Worm (Caenorhabditis elegans) whole organism, midembryonic: ENCODE data around the gene D1005.2.

Experiments
- T22C8.4 ChIP-seq: fragments of 200-800 bp; sonication (Bioruptor generic); IDR thresholded peaks from 2 replicates; pipeline ENCODE4 v1.3.6; 2022; ENCODE audit warnings: missing genetic modification characterization, missing compliant biosample characterization
- ztf-23 ChIP-seq: fragments of 200-800 bp; sonication (Bioruptor generic); IDR thresholded peaks from 2 replicates; pipeline ENCODE4 v1.3.6; 2022; ENCODE audit warnings: missing genetic modification reagents, missing genetic modification characterization, missing compliant biosample characterization
- ztf-29 ChIP-seq: fragments of 200-800 bp; sonication (Bioruptor generic); IDR thresholded peaks from 2 replicates; pipeline ENCODE4 v1.3.6; 2022; ENCODE audit warnings: missing genetic modification reagents, missing genetic modification characterization, missing compliant biosample characterization

DNA sequence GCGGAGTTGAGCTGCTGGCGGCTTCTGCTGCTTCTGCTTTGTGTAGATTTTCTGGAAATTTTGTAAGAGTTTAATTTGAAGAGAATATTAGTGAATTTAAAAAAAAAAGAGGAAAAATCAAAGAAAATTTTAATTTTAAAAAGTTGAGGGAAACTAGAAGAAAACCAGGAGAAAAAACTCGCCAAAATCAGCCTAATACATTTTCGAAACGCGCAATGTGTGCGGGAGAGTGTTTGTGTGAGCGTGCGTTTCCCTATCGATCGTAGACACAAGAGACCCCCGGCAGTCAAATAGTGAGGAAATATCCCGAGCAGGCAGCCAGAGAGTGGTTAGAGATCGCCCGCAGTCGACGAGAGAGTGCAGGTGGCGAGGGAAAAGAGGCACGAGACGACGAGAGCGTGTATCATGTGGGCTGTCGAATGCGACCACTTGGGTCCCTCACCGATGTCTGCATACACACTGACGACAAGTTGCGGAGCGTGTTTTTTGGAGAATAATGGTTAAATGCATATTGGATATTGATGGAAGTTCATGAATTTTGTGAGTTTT, 12.2 kb upstream of the D1005.2 start, which contains the start of gene zfp-3:
- TF ChIP-seq T22C8.4 (GFP tag; lab: Robert Waterston, UW) (peak; percentile 85), ztf-23 (no peak), ztf-29 (GFP tag; lab: Robert Waterston, UW) (no peak; the same call in 1 of the 2 replicates)
